Fruit fly (Drosophila melanogaster) whole organism, pupa: Measurements from ENCODE around the gene Ccm3.
A peak's percentile ranks its signal among the peaks of the same experiment; 100 is the strongest.

ENCODE experiments used
- CG10348 ChIP-seq: fragments of 200-800 bp; sonication (Bioruptor generic); IDR thresholded peaks from 2 replicates; pipeline ENCODE4 v1.3.6; 2022; ENCODE audit warnings: missing biosample characterization, missing genetic modification characterization
- CG12605 ChIP-seq: fragments of 200-800 bp; sonication (Bioruptor generic); IDR thresholded peaks from 2 replicates; pipeline ENCODE4 v1.3.6; 2022; ENCODE audit warnings: missing biosample characterization, missing genetic modification characterization
- CG13204 ChIP-seq: fragments of 200-800 bp; sonication (Bioruptor generic); optimal IDR thresholded peaks from 2 replicates; lab custom pipeline; 2018; ENCODE audit warnings: missing biosample characterization, mild to moderate bottlenecking, missing genetic modification characterization, moderate library complexity
- CG14655 ChIP-seq: fragments of 200-800 bp; sonication (Bioruptor generic); optimal IDR thresholded peaks from 3 replicates; lab custom pipeline; 2017; ENCODE audit warnings: mild to moderate bottlenecking, missing biosample characterization, missing genetic modification reagents, missing genetic modification characterization
- CG15710 ChIP-seq: fragments of 200-800 bp; sonication (Bioruptor generic); optimal IDR thresholded peaks from 2 replicates; lab custom pipeline; 2018; ENCODE audit warnings: missing biosample characterization, mild to moderate bottlenecking, missing genetic modification characterization, moderate library complexity
- CG17806 ChIP-seq: fragments of 200-800 bp; sonication (Bioruptor generic); optimal IDR thresholded peaks from 2 replicates; lab custom pipeline; 2018; ENCODE audit warnings: missing biosample characterization, mild to moderate bottlenecking, missing genetic modification characterization, moderate library complexity
- CG32121 ChIP-seq: fragments of 200-800 bp; sonication (Bioruptor generic); IDR thresholded peaks from 2 replicates; pipeline ENCODE4 v1.3.6; 2022; ENCODE audit warnings: missing biosample characterization, missing genetic modification characterization
- CG34367 ChIP-seq: fragments of 200-800 bp; sonication (Bioruptor generic); optimal IDR thresholded peaks from 2 replicates; lab custom pipeline; 2018; ENCODE audit warnings: missing biosample characterization, mild to moderate bottlenecking, missing genetic modification characterization
- CG4496 ChIP-seq: fragments of 200-800 bp; sonication (Bioruptor generic); IDR thresholded peaks from 3 replicates; pipeline ENCODE4 v1.3.6; 2022; ENCODE audit warnings: missing biosample characterization, missing genetic modification characterization
- CG8159 ChIP-seq: fragments of 200-800 bp; sonication (Bioruptor generic); optimal IDR thresholded peaks from 3 replicates; lab custom pipeline; 2018; ENCODE audit warnings: missing biosample characterization, mild to moderate bottlenecking, missing genetic modification characterization, moderate library complexity
- CG8301 ChIP-seq: fragments of 200-800 bp; sonication (Bioruptor generic); optimal IDR thresholded peaks from 2 replicates; lab custom pipeline; 2018; ENCODE audit warnings: missing biosample characterization, mild to moderate bottlenecking, missing genetic modification characterization
- CG9948 ChIP-seq: fragments of 200-800 bp; sonication (Bioruptor generic); optimal IDR thresholded peaks from 2 replicates; lab custom pipeline; 2018; ENCODE audit warnings: missing biosample characterization, mild to moderate bottlenecking, missing genetic modification characterization, moderate library complexity
- D1 ChIP-seq: fragments of 200-800 bp; sonication (Bioruptor generic); optimal IDR thresholded peaks from 2 replicates; lab custom pipeline; 2018; ENCODE audit warnings: missing biosample characterization, mild to moderate bottlenecking, missing genetic modification characterization, moderate library complexity
- EcR ChIP-seq: fragments of 200-800 bp; sonication (Bioruptor generic); optimal IDR thresholded peaks from 3 replicates; lab custom pipeline; 2019; ENCODE audit warnings: missing biosample characterization, missing genetic modification characterization, mild to moderate bottlenecking, moderate library complexity, missing genetic modification reagents
- Ets98B ChIP-seq: fragments of 200-800 bp; sonication (Bioruptor generic); IDR thresholded peaks from 2 replicates; pipeline ENCODE4 v1.3.6; 2022; ENCODE audit warnings: missing biosample characterization, missing genetic modification characterization
- Pif1A ChIP-seq: fragments of 200-800 bp; sonication (Bioruptor generic); optimal IDR thresholded peaks from 3 replicates; lab custom pipeline; 2016; ENCODE audit warnings: missing biosample characterization, missing genetic modification characterization
- Pif1B ChIP-seq: fragments of 200-800 bp; sonication (Bioruptor generic); optimal IDR thresholded peaks from 3 replicates; lab custom pipeline; 2016; ENCODE audit warnings: missing biosample characterization, missing genetic modification characterization
- Snoo ChIP-seq: fragments of 200-800 bp; sonication (Bioruptor generic); optimal IDR thresholded peaks from 3 replicates; lab custom pipeline; 2017; ENCODE audit warnings: missing biosample characterization, mild to moderate bottlenecking, missing genetic modification characterization, inconsistent platforms
- fd96Ca ChIP-seq: fragments of 200-800 bp; sonication (Bioruptor generic); IDR thresholded peaks from 3 replicates; pipeline ENCODE4 v1.3.6; 2022; ENCODE audit warnings: missing biosample characterization, missing genetic modification characterization
- gl ChIP-seq: fragments of 200-800 bp; sonication (Bioruptor generic); optimal IDR thresholded peaks from 2 replicates; lab custom pipeline; 2018; ENCODE audit warnings: missing biosample characterization, mild to moderate bottlenecking, missing genetic modification characterization
- rn ChIP-seq: fragments of 200-800 bp; sonication (Bioruptor generic); IDR thresholded peaks from 2 replicates; pipeline ENCODE4 v1.3.6; 2022; ENCODE audit warnings: missing biosample characterization, missing genetic modification characterization

Ccm3 gene

dm6 chr3R:15418824-15419530 lies 47.2 kb downstream of the Ccm3 start:
- peak; percentile 0 for TF ChIP-seq CG13204
- peak; percentile 36 for TF ChIP-seq CG9948
- TF ChIP-seq CG12605 (GFP tag; lab: Robert Waterston, UW), result no peak
- TF ChIP-seq gl (tag; lab: Kevin White, UChicago), result no peak
- TF ChIP-seq Pif1A (GFP tag; lab: Kevin White, UChicago), result peak; percentile 9
- no peak for TF ChIP-seq CG10348 (GFP tag; lab: Robert Waterston, UW)
- no peak for TF ChIP-seq Ets98B
- TF ChIP-seq Pif1B (GFP tag; lab: Kevin White, UChicago), result no peak
- TF ChIP-seq EcR (GFP tag; lab: Kevin White, UChicago), result no peak
- TF ChIP-seq CG32121 (GFP tag; lab: Robert Waterston, UW), result no peak
- TF ChIP-seq CG8301 (tag; lab: Kevin White, UChicago), result no peak
- TF ChIP-seq CG17806 (tag; lab: Kevin White, UChicago), result peak; percentile 6
- no peak for TF ChIP-seq CG4496 (GFP tag; lab: Robert Waterston, UW)
- peak; percentile 47 for TF ChIP-seq CG15710 (tag; lab: Kevin White, UChicago)
- no peak for TF ChIP-seq rn (GFP tag; lab: Robert Waterston, UW)
- no peak for TF ChIP-seq D1 (tag; lab: Kevin White, UChicago)
- no peak for TF ChIP-seq CG34367 (tag; lab: Kevin White, UChicago)
- peak; percentile 54 for TF ChIP-seq CG8159

DNA sequence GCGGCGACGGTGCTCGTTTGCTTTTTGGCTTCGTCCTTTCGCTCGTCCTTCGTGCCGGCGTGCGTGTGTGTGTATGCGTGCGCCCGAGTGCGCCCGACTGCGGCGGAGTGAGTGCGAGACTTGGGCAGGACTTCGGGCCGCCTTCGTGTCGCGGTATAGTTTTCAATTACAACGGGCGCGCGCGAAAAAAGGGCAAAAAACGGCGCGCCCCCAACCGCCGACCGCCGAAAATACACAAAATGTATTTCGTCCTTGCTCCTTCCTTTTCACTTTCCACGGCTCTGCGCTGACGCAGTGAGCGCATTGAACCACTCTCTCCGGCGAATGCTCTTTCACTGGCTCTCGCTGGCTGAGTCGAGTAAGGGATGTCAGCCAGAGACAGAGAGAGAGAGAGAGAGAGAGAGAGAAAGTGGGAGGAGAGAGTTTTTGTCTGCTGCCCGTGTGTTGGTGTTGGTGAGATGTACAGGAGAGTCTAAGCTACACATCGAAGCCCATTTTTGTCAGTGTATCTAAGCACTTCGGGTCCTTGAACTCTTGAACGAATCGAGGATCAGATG lies 48.7 kb downstream of the Ccm3 start:
- peak; percentile 45 for TF ChIP-seq CG13204
- no peak for TF ChIP-seq CG17806 (tag; lab: Kevin White, UChicago)
- 0 out of 2 replicates have a peak, but pooled peaks have one; percentile 10 for TF ChIP-seq CG10348 (GFP tag; lab: Robert Waterston, UW)
- TF ChIP-seq Pif1B (GFP tag; lab: Kevin White, UChicago), result no peak
- TF ChIP-seq CG32121 (GFP tag; lab: Robert Waterston, UW), result 0 out of 2 replicates have a peak, but pooled peaks have one; percentile 13
- no peak for TF ChIP-seq CG34367 (tag; lab: Kevin White, UChicago)
- TF ChIP-seq gl (tag; lab: Kevin White, UChicago), result no peak
- no peak for TF ChIP-seq CG14655 (GFP tag; lab: Kevin White, UChicago)
- TF ChIP-seq rn (GFP tag; lab: Robert Waterston, UW), result no peak
- TF ChIP-seq CG15710 (tag; lab: Kevin White, UChicago), result no peak
- TF ChIP-seq CG12605 (GFP tag; lab: Robert Waterston, UW), result no peak
- TF ChIP-seq CG4496 (GFP tag; lab: Robert Waterston, UW), result 0 out of 3 replicates have a peak, but pooled peaks have one; percentile 43
- no peak for TF ChIP-seq CG8301 (tag; lab: Kevin White, UChicago)
- TF ChIP-seq EcR (GFP tag; lab: Kevin White, UChicago), result peak; percentile 46
- no peak for TF ChIP-seq Ets98B
- TF ChIP-seq Pif1A (GFP tag; lab: Kevin White, UChicago), result no peak
- no peak for TF ChIP-seq D1 (tag; lab: Kevin White, UChicago)
- no peak for TF ChIP-seq CG8159
- 0 out of 3 replicates have a peak, but pooled peaks have one; percentile 41 for TF ChIP-seq fd96Ca (GFP tag; lab: Robert Waterston, UW)
- TF ChIP-seq CG9948, result no peak
- TF ChIP-seq Snoo, result no peak
